Worm (Caenorhabditis elegans): Measurements from ENCODE around the gene fbxa-218.

DNA sequence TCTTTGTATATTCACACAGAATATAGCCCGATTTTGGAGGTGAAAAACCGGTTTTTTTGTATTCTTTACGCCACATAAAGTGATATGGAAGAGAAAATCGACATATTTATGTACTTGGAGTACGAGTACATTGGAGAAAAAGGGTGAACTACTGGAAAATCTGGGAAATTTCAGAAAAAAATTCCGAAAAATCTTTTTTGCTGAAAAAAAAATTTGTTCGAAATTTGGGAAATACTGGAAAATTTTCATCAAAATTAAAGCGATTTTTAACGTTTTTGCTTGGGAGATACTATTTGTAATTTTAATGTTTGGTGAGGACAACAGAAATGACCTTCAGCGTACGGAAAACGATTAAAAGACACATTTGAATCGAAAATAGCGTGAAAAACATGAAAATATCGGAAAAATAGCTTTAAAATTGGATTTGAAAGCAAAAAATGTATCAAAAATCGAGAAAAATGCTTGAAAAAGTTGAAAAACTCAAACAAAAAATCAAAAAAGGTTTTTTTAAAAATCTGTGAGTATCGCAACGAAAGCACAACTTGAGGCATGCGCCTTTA lies 10.4 kb upstream of the fbxa-218 start:
- no peak for TF ChIP-seq tbx-37 (GFP tag; conservative IDR thresholded peaks at IDR 0.05)
- no peak for TF ChIP-seq B0310.2 (tag; optimal IDR thresholded peaks at IDR 0.05)
- no peak for TF ChIP-seq ama-1 (optimal IDR thresholded peaks at IDR 0.05)
- TF ChIP-seq hnd-1 (tag; optimal IDR thresholded peaks at IDR 0.05): no peak
- no peak for TF ChIP-seq hmg-4 (GFP tag; optimal IDR thresholded peaks at IDR 0.05)
- TF ChIP-seq tbx-11 (GFP tag; IDR thresholded peaks at IDR 0.05): no peak
- TF ChIP-seq flt-1 (GFP tag; IDR thresholded peaks at IDR 0.05): no peak
- TF ChIP-seq ceh-13 (GFP tag; optimal IDR thresholded peaks at IDR 0.05): no peak
- no peak for TF ChIP-seq hmbx-1 (tag; optimal IDR thresholded peaks at IDR 0.05)
- no peak for TF ChIP-seq sea-1 (GFP tag; conservative IDR thresholded peaks at IDR 0.05)

Data from whole organism, early embryonic.